Fruit fly (Drosophila melanogaster): ENCODE data around the gene CG6013.

Gene CG6013

DNA sequence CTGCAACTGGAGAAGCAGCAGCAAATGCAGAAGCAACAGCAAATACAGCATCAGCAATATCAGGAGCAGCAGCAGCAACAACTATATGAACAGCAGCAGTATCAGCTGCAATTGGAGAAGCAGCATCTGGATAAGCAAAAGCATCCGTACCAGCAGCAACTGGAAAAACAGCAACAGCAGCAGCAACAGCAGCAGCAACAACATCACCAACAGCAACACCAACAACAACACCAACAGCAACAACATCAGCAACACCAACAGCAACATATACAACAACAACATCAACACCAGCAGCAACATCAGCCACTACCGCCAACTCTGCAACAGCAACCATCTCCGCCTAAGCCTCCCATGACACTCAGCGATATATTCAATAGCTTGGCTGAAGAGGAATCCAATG is 9.4 kb downstream of the CG6013 start:
- no peak for TF ChIP-seq CG17801 (GFP tag; optimal IDR thresholded peaks at IDR 0.05; ENCODE audit: partially characterized antibody)

DNA sequence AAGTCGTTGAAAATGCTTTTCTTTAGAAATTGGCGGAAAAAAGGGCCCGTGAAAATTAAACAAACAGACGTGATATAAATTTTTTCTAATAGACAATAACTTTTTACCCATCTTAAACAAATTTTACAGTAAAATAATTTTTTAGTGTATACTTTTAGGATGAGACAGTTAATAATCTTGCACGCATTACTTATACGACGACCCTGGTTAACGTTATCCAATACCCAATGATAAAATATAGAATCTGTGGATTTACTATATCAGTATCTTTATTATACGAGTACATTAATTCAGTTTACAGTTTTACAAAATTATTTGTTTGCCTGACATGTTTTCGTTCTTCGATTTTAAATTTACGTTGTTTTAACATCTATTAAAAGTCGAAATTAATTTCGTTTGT is 13.3 kb downstream of the CG6013 start:
- no peak for TF ChIP-seq CG17801 (GFP tag; optimal IDR thresholded peaks at IDR 0.05; ENCODE audit: partially characterized antibody)

DNA sequence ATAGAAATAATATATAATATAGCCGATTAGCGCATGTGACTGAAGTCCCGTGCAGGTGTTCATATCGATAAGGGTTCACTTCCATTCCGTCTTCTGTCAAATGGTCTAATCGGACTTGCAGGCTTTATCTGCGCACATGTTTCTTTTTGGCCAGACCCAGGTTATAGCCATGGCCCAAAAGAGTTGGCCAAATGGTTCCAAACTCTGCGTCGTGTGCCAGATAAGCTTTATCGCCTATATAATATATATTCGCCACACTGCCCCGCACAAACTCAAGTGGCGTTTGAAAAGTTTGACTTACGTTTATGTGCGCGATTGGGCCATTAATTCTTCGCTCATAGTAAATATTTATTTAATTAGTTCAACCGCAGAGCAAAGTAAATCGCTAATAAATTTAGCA is 19.9 kb downstream of the CG6013 start:
- no peak for TF ChIP-seq CG17801 (GFP tag; optimal IDR thresholded peaks at IDR 0.05; ENCODE audit: partially characterized antibody)

DNA sequence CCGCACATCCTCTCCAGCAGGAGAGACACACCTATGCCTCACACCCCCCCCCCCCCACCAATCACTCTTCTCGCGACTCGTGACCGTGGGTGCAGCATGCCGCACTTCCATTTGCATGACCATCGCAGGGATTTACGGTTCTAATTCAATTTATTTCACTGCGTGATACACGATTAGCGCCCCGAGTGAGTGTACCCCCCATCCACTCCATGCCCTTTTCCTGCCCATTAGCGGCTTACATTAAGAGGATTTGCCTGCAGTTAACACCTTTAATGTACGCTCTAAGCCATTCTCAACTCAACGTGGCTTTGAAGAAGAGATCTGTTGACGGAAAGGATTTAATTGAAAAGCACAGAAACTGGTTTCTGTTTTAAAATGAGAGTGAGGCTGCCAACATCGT is 21.2 kb downstream of the CG6013 start:
- TF ChIP-seq CG17801 (GFP tag; optimal IDR thresholded peaks at IDR 0.05; ENCODE audit: partially characterized antibody) = no peak

DNA sequence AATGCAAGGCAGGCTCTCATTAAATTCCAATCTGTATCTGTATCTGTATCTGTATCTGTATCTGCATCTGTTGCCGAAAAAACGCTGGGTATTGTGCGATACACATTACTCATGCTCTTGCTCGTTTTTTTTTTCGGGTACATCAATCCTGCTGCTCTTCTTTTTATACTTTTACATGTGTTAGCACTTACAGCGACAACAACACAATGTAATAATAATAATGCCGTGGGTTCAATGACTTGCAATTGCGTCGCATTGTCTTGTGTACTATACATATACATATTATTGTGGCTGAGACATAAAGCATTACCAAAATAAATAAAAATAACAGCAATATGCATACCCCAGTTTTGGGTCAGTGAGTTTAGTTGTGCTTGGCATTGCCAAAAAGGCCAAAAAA is 23.5 kb downstream of the CG6013 start:
- TF ChIP-seq CG17801 (GFP tag; optimal IDR thresholded peaks at IDR 0.05; ENCODE audit: partially characterized antibody) = no peak

DNA sequence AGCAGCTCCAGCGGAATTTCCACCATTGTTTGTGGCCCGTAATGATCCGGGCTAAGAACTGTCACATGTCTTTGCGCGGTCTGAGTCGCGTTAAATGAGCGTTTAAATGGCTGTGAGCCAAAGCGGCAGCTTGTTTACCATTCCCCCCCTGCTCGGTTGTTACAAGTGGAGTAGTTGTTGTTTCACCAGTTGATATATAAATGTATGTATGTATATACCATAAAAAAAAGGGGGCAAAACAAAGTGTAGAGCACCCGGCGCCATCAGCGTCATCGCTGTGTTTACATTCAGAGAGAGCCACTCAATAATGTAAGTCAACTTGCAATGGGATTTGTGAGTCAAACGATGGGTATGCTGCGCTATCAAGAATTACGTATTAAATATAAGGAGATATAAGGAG is 25.6 kb downstream of the CG6013 start:
- no peak for TF ChIP-seq CG17801 (GFP tag; optimal IDR thresholded peaks at IDR 0.05; ENCODE audit: partially characterized antibody)

DNA sequence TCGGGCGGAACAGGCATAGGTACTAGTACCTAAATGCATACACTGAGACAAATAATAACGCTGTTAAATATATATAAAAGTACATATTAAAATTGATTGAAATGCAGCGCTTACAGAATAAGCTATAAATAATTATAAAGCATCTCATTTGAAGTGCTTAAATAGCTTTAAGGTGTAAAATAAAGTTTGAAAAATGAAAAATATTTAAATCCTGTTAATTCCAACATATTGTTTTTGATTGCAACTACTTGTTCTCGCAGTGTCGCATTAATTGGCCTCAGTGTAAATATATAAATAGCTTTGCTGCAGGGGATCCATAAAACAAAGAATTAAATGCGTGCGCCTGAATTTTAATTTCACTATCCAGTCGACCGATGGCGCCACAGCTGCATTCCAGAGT is 27.1 kb downstream of the CG6013 start:
- no peak for TF ChIP-seq CG17801 (GFP tag; optimal IDR thresholded peaks at IDR 0.05; ENCODE audit: partially characterized antibody)

DNA sequence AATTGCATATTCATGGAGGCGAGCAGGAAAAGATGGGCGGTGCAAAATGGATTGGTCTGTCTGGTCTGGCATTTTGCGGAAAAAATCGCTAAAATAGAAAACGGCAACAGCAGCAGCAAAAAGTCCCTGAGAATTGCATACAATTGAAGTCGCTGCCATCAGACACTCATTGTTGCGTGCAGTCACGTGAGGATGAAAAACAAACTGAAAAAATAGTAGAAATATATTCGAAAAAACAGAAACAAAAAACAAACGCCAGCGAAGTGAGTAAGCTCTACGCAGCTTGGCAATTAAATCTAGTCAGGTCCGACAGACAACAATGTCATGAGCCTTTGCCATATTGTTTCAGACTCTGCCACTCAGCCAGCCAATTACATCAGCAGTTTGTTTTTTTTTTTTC is 28.0 kb downstream of the CG6013 start:
- TF ChIP-seq CG17801 (GFP tag; optimal IDR thresholded peaks at IDR 0.05; ENCODE audit: partially characterized antibody) = no peak

DNA sequence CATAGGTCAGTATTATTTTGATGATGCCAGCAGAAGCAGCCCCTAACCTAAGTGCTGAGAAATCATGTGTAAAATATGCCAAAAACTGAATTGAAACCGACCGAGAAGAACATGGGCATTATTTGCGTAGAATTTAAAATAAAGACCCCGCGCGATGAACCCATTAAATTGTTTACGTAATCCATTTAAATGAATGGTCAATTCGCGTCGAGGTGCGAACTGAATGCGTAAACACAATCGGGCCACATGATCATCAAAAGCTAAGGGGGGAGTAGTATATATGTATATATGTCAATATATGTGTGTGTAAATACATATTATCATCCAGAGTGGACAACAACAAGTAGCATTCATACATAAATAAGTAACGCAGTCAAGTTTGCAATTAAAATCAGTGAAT is 28.9 kb downstream of the CG6013 start:
- TF ChIP-seq CG17801 (GFP tag; optimal IDR thresholded peaks at IDR 0.05; ENCODE audit: partially characterized antibody) = no peak

DNA sequence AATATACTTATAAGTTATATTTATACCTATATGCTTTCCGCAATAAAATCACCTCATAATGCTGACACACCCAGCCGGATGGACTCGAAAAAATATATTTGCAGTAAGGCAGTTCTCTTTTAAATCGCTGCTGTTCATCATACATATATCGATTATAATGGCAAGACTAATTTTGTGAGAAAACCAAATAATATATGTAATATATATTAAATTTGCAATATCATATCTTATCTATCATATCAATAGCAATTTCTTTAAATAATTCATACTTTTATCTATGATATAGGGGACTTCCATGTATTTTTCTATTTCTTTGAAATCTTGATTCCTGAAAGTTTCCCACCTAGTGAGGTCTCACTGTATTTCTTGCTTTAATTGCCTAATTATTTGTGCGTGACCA is 31.2 kb downstream of the CG6013 start:
- no peak for TF ChIP-seq CG17801 (GFP tag; optimal IDR thresholded peaks at IDR 0.05; ENCODE audit: partially characterized antibody)

DNA sequence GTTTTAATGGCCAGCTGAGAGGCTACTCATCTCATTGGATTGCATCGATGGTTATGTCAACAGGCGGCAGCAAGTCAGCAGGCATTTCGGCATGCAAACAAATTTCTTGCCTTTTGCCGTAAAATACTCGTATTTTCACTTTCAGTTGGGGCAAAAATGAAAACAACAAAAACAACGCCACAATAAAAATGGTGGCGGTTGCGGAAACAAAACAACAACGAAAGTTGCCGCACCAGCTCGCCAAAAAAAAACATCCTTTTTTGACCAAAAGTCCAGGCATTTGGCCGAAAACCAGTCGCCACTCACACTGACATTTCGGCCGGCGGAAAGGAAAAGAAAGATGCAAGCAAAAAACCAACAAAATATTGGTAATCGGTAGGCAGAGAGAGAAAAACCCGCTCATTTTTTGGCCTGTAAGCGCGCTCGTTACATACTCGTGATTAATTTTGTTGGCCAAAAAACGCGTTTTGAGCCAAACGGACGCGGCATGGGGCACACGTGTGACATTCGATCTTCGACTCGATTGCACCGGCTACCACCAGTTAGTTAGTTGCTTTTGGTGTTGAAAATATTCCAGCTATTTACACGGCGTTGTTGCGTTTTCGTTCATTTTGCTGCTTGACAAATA is 32.8 kb downstream of the CG6013 start:
- no peak for TF ChIP-seq CG17801 (GFP tag; optimal IDR thresholded peaks at IDR 0.05; ENCODE audit: partially characterized antibody)

DNA sequence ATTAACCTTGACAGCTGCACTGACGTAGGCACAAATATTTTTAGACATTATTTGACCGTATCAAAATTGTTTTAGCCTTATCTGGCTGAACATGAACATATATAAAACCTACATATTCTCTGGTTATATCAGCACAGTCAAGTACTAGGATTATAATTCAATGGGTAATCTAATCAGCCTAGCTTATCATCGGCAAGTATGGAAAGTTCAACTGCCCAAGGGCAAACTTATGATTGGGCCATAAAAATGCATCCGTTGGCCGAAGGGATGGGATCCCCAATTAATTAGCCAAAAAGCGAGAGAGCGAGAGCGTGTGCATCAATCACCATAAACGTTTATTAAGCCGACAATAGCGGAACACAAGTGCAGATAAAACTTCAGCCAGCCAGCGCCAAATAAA is 34.2 kb downstream of the CG6013 start:
- no peak for TF ChIP-seq CG17801 (GFP tag; optimal IDR thresholded peaks at IDR 0.05; ENCODE audit: partially characterized antibody)

DNA sequence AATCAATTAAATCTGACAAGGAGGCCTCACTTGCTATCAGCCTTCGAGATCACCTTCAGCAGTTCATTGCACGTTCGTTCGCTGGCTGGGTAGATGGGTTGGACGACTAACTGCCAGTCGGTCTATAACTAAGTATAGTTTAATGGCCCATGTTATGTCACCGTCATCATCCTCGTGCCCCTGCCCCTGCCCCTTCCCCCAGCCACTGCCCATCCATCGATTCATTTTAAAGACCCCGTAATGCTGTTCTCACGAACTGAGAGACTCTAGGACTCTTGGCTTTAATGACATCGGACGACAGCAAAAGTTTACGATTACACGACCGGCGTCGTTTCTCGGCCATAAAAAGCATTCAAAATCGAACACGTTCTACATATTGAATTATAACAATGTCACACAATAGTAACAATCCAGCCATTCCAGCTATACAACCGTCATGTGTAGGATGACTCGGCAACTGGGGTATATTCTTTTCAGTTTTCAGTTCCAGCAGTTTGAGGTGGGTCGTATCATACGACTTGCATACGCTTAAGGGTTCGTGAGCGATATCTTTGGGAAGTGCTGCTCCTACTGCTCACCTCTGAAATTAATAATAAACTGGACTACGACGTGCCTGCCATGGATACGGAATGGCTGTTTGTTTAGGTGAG is 35.8 kb downstream of the CG6013 start:
- no peak for TF ChIP-seq CG17801 (GFP tag; optimal IDR thresholded peaks at IDR 0.05; ENCODE audit: partially characterized antibody)

DNA sequence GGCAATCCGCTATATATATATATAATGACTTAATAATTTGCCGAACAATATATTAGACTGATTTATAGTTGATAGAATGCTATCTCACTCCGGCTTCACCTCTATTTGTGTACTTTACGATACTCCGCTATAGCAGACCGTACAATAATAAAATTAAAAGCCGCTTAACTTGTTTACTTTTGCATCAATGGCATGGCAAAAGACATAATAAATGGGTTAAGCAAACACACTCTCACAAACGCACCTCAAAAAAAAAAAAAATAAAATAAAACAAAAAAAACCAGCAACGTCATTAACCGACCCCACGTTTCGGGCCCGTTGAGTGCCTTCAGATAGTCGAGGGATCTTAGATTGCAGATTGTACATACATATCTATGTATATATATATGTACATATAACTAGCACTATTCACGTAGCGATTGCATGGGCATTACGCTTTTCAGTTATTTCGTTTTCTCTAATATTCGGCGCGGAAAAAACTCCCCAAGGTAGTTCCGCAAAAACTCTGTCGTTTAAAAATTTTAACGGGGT is 36.6 kb downstream of the CG6013 start:
- no peak for TF ChIP-seq CG17801 (GFP tag; optimal IDR thresholded peaks at IDR 0.05; ENCODE audit: partially characterized antibody)

DNA sequence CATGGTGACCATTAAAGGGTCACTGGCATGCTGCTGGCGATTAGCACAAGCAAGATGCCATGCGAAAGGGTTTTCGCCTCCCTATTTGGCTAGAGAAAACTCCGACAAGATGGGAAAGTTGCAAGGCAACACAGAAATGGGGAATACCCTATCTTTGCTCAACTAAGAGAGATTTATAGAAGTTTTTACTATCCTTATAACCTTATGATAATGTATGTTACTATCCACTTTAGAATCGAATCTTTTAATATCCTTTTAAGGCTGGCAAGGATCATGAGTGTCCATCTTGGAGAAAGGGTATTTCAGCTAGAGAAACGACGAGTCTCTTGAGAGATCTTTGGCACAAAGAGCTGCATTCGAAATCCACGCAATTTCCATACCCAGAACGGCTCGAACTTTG is 38.4 kb downstream of the CG6013 start:
- TF ChIP-seq CG17801 (GFP tag; optimal IDR thresholded peaks at IDR 0.05; ENCODE audit: partially characterized antibody) = no peak

DNA sequence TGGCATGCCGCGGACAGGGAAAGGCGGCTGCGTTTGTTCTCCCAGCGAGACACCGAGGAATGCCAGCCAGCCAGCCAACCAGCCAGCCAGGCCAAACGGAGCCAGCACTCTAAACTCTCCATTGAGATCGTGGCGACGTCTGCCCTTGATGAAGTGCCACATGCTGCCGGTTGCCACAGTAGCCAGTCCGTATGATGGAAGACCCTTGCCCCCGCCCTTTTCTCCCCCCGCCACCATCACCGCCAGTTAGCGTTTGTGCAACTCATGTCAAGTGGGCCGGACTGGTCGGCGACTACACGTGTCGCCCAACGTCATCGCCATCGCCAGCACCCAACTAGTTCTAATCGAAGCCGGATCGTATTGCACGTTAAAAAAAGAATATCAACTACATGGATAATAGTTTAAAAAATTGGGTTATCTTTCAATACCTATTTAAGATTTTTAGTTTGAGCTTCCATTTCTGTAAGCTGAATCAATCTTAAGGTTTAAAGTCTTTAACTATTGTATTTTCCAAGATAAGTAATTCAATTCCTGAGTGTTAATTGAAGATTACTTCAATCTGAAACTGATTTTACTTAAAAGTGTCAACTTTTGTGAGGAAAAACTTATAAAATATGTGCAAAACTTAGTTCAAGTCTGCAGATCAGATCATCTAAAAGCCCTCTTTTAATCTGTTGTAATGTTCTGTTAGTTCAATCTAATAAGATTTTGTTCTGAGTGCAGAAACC is 39.1 kb downstream of the CG6013 start:
- no peak for TF ChIP-seq CG17801 (GFP tag; optimal IDR thresholded peaks at IDR 0.05; ENCODE audit: partially characterized antibody)

Data from ovary, adult (tissue).